Worm (Caenorhabditis elegans) whole organism, midembryonic: ENCODE data around the gene Y47D3A.20.

ENCODE experiments used
- cog-1 ChIP-seq: sonication (generic microtip); optimal IDR thresholded peaks from 2 replicates; lab custom pipeline; 2016; ENCODE audit warnings: missing genetic modification characterization, missing compliant biosample characterization
- flt-1 ChIP-seq: fragments of 200-800 bp; sonication (Bioruptor generic); IDR thresholded peaks from 2 replicates; pipeline ENCODE4 v1.3.6; 2022; ENCODE audit warnings: missing genetic modification characterization, missing compliant biosample characterization
- med-1 ChIP-seq: sonication (generic microtip); optimal IDR thresholded peaks from 2 replicates; lab custom pipeline; 2017; ENCODE audit warnings: missing genetic modification characterization, mild to moderate bottlenecking, missing compliant biosample characterization, antibody characterized with exemption, missing genetic modification reagents; ENCODE audit not compliant: insufficient read depth
- ref-1 ChIP-seq: fragments of 200-800 bp; sonication (Bioruptor generic); conservative IDR thresholded peaks from 2 replicates; pipeline ENCODE4 v1.3.6; 2022; ENCODE audit warnings: missing genetic modification reagents, missing genetic modification characterization, missing compliant biosample characterization
- tab-1 ChIP-seq: fragments of 200-800 bp; sonication (Bioruptor generic); IDR thresholded peaks from 2 replicates; pipeline ENCODE4 v1.3.6; 2022; ENCODE audit warnings: missing genetic modification characterization, missing compliant biosample characterization

DNA sequence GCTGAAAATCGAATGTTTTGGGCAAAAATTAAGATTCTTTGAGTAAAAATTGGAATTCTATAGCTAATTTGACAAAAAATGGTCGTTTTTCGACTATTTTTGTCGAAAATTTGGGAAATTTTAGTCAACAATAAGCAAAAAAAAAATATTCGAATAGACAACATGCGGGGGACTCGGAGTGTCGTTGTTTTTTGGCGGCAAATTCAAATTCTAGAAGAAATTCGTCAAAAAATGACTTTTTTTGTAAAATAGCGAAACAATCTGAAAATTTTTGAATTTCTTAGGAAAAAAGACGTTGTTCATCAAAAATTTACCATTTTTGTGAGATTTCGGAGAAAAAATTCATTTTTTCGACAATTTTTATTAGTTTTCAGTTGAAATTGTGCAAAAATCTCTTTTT, 8.8 kb downstream of the Y47D3A.20 start:
- TF ChIP-seq med-1 (GFP tag; lab: Kevin White, UChicago): no peak
- TF ChIP-seq ref-1 (GFP tag; lab: Robert Waterston, UW): no peak
- TF ChIP-seq tab-1 (GFP tag; lab: Robert Waterston, UW): no peak
- no peak for TF ChIP-seq cog-1 (tag; lab: Kevin White, UChicago)
- TF ChIP-seq flt-1 (GFP tag; lab: Robert Waterston, UW): no peak
